Fruit fly (Drosophila melanogaster) whole organism, embryonic: ENCODE results near the gene CG17786.

Experiments
- CG12155 ChIP-seq: fragments of 200-800 bp; sonication (Bioruptor generic); optimal IDR thresholded peaks from 3 replicates; lab custom pipeline; 2016; ENCODE audit warnings: missing biosample characterization, missing genetic modification characterization
- CG15696 ChIP-seq: fragments of 200-800 bp; sonication (Bioruptor generic); optimal IDR thresholded peaks from 2 replicates; lab custom pipeline; 2019; ENCODE audit warnings: missing biosample characterization, mild to moderate bottlenecking, missing genetic modification characterization, moderate library complexity
- gem ChIP-seq: fragments of 200-800 bp; sonication (Bioruptor generic); optimal IDR thresholded peaks from 2 replicates; lab custom pipeline; 2019; ENCODE audit warnings: missing biosample characterization, mild to moderate bottlenecking, missing genetic modification characterization, moderate library complexity
- h ChIP-seq: fragments of >200 bp; optimal IDR thresholded peaks from 2 replicates; lab custom pipeline; 2017

DNA sequence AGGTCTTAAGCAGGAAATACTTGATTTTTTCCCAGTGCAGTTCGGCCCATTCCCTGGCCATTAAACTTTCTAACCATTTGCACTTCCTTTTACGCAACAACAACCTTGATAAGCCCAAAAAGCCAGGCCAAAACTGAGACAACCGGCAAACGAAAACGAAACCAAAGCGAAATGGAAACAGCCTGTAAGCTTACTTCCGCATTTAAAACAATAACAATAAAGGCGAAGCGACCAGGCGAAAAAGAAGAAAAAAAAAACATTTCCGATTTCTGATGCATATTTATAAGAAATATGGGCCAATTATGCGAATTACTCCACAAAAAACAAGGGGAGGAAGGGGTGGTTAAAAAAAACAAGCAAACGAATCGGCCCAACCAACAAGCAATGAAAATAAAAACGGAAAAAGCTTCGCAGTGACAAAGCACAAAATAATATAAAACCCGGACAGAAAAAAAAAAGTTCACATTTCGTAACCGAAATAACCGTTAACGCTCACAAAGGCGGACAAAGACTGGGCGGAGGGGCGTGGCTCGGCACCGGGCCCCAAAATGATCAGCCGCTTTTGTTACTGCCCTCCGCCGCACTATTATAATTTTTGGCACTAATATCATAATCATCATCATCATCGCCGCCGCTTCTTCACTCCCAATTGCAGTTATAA lies 13.2 kb downstream of the CG17786 start:
- TF ChIP-seq gem (tag; lab: Kevin White, UChicago): no peak
- TF ChIP-seq h: no peak
- no peak for TF ChIP-seq CG12155 (GFP tag; lab: Kevin White, UChicago)
- no peak for TF ChIP-seq CG15696 (tag; lab: Kevin White, UChicago)
